Worm (Caenorhabditis elegans) whole organism, L1 larva: ENCODE results near the gene wrt-3.

Experiments used
- aly-2 ChIP-seq: fragments of 150-350 bp; optimal IDR thresholded peaks from 2 replicates; lab custom pipeline; 2014; ENCODE audit warnings: missing biosample characterization, missing genetic modification characterization
- nhr-237 ChIP-seq: fragments of 150-350 bp; optimal IDR thresholded peaks from 2 replicates; lab custom pipeline; 2014; ENCODE audit warnings: missing biosample characterization, missing genetic modification characterization

DNA sequence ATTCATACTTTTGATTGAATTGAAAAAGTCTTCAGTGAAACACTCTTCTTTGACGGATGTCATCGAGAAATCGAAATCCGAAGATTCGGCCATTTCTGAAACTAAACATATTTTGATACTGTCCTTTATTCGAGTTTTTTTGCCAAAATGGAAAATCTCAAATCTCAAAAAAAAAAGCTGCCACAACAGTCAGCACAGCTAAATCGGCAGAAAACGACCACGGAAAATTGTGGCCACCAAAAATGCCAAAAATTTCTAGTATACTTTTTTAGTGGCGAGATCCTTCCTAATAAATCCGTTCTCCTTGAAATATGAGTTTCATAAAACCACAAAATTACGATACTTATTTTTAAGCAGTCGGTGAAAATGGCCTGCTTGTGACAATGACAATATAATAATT lies 33.3 kb downstream of the wrt-3 start, which contains the start of gene F38E11.9:
- TF ChIP-seq nhr-237 (tag; lab: Kevin White, UChicago) (no peak), aly-2 (tag; lab: Kevin White, UChicago) (no peak)
